Worm (Caenorhabditis elegans) whole organism, late embryonic: ENCODE data around the gene pitr-3.
A peak's percentile ranks its signal among the peaks of the same experiment; 100 is the strongest.

Experiments
- F13H6.1 ChIP-seq: sonication (generic microtip); optimal IDR thresholded peaks from 2 replicates; lab custom pipeline; 2016; ENCODE audit warnings: missing genetic modification characterization, missing compliant biosample characterization
- K02D7.2 ChIP-seq: sonication (generic microtip); optimal IDR thresholded peaks from 2 replicates; lab custom pipeline; 2017; ENCODE audit warnings: mild to moderate bottlenecking, missing genetic modification characterization, missing compliant biosample characterization
- ahr-1 ChIP-seq: sonication (generic microtip); optimal IDR thresholded peaks from 2 replicates; lab custom pipeline; 2016; ENCODE audit warnings: missing genetic modification characterization, missing compliant biosample characterization
- ceh-2 ChIP-seq: sonication (generic microtip); optimal IDR thresholded peaks from 2 replicates; lab custom pipeline; 2016; ENCODE audit warnings: missing genotype, missing genetic modification characterization, missing compliant biosample characterization
- ceh-24 ChIP-seq: sonication (generic microtip); optimal IDR thresholded peaks from 2 replicates; lab custom pipeline; 2016; ENCODE audit warnings: mild to moderate bottlenecking, missing genetic modification characterization, missing compliant biosample characterization
- ceh-31 ChIP-seq: sonication (generic microtip); optimal IDR thresholded peaks from 2 replicates; lab custom pipeline; 2016; ENCODE audit warnings: missing genetic modification characterization, missing compliant biosample characterization
- ceh-34 ChIP-seq: sonication (generic microtip); optimal IDR thresholded peaks from 2 replicates; lab custom pipeline; 2016; ENCODE audit warnings: mild to moderate bottlenecking, missing genetic modification characterization, missing compliant biosample characterization
- ceh-48 ChIP-seq: sonication (generic microtip); optimal IDR thresholded peaks from 2 replicates; lab custom pipeline; 2016; ENCODE audit warnings: missing genetic modification characterization, inconsistent platforms, missing compliant biosample characterization
- ceh-6 ChIP-seq: fragments of 200-800 bp; sonication (Bioruptor generic); optimal IDR thresholded peaks from 2 replicates; lab custom pipeline; 2018; ENCODE audit warnings: mild to moderate bottlenecking, missing genetic modification characterization, missing compliant biosample characterization
- ceh-9 ChIP-seq: sonication (generic microtip); optimal IDR thresholded peaks from 2 replicates; lab custom pipeline; 2016; ENCODE audit warnings: mild to moderate bottlenecking, missing genetic modification characterization, inconsistent platforms, missing compliant biosample characterization
- dmd-4 ChIP-seq: sonication (generic microtip); optimal IDR thresholded peaks from 2 replicates; lab custom pipeline; 2016; ENCODE audit warnings: borderline replicate concordance, missing genetic modification characterization, missing compliant biosample characterization
- elt-4 ChIP-seq: sonication (generic microtip); optimal IDR thresholded peaks from 2 replicates; lab custom pipeline; 2016; ENCODE audit warnings: missing genetic modification characterization, missing compliant biosample characterization
- eyg-1 ChIP-seq: sonication (generic microtip); optimal IDR thresholded peaks from 2 replicates; lab custom pipeline; 2016; ENCODE audit warnings: missing genotype, missing genetic modification characterization, missing compliant biosample characterization
- fkh-6 ChIP-seq: sonication (generic microtip); optimal IDR thresholded peaks from 2 replicates; lab custom pipeline; 2016; ENCODE audit warnings: missing genetic modification characterization, missing compliant biosample characterization
- hlh-13 ChIP-seq: fragments of 200-800 bp; sonication (Bioruptor generic); optimal IDR thresholded peaks from 2 replicates; lab custom pipeline; 2018; ENCODE audit warnings: mild to moderate bottlenecking, missing genetic modification characterization, missing compliant biosample characterization
- hlh-15 ChIP-seq: sonication (generic microtip); optimal IDR thresholded peaks from 2 replicates; lab custom pipeline; 2016; ENCODE audit warnings: missing genetic modification characterization, missing compliant biosample characterization
- hlh-6 ChIP-seq: sonication (generic microtip); optimal IDR thresholded peaks from 2 replicates; lab custom pipeline; 2016; ENCODE audit warnings: missing genotype, missing genetic modification characterization, missing compliant biosample characterization
- lim-6 ChIP-seq: sonication (generic microtip); optimal IDR thresholded peaks from 2 replicates; lab custom pipeline; 2016; ENCODE audit warnings: missing genetic modification characterization, missing compliant biosample characterization
- madf-2 ChIP-seq: sonication (generic microtip); optimal IDR thresholded peaks from 2 replicates; lab custom pipeline; 2017; ENCODE audit warnings: missing genetic modification characterization, missing compliant biosample characterization
- mec-3 ChIP-seq: sonication (generic microtip); optimal IDR thresholded peaks from 2 replicates; lab custom pipeline; 2016; ENCODE audit warnings: borderline replicate concordance, missing genetic modification characterization, missing compliant biosample characterization
- nfya-1 ChIP-seq: sonication (generic microtip); optimal IDR thresholded peaks from 2 replicates; lab custom pipeline; 2017; ENCODE audit warnings: missing genetic modification characterization, mild to moderate bottlenecking, missing compliant biosample characterization, antibody characterized with exemption, moderate library complexity
- nhr-232 ChIP-seq: sonication (generic microtip); optimal IDR thresholded peaks from 2 replicates; lab custom pipeline; 2016; ENCODE audit warnings: missing genetic modification characterization, missing compliant biosample characterization
- npax-4 ChIP-seq: sonication (generic microtip); optimal IDR thresholded peaks from 2 replicates; lab custom pipeline; 2016; ENCODE audit warnings: missing genetic modification characterization, missing compliant biosample characterization
- pag-3 ChIP-seq: sonication (generic microtip); optimal IDR thresholded peaks from 2 replicates; lab custom pipeline; 2016; ENCODE audit warnings: missing compliant biosample characterization, missing genetic modification characterization, borderline replicate concordance
- pax-1 ChIP-seq: fragments of 150-350 bp; optimal IDR thresholded peaks from 2 replicates; lab custom pipeline; 2014; ENCODE audit warnings: missing biosample characterization, missing genetic modification characterization
- pha-4 ChIP-seq: fragments of 150-350 bp; optimal IDR thresholded peaks from 2 replicates; lab custom pipeline; 2018; ENCODE audit warnings: missing biosample characterization, missing genetic modification reagents, missing genetic modification characterization
- pqm-1 ChIP-seq: sonication (generic microtip); optimal IDR thresholded peaks from 2 replicates; lab custom pipeline; 2016; ENCODE audit warnings: missing genetic modification characterization, missing compliant biosample characterization
- pros-1 ChIP-seq: fragments of 150-350 bp; optimal IDR thresholded peaks from 2 replicates; lab custom pipeline; 2014; ENCODE audit warnings: missing biosample characterization, missing genetic modification reagents, missing genetic modification characterization
- ref-2 ChIP-seq: sonication (generic microtip); optimal IDR thresholded peaks from 2 replicates; lab custom pipeline; 2016; ENCODE audit warnings: missing genetic modification characterization, missing compliant biosample characterization
- sdc-2 ChIP-seq: sonication (generic microtip); optimal IDR thresholded peaks from 2 replicates; lab custom pipeline; 2016; ENCODE audit warnings: missing genotype, missing genetic modification characterization, missing compliant biosample characterization
- sox-2 ChIP-seq: fragments of 200-800 bp; sonication (Bioruptor generic); IDR thresholded peaks from 2 replicates; pipeline ENCODE4 v1.3.6; 2022; ENCODE audit warnings: missing genetic modification reagents, missing genetic modification characterization, missing compliant biosample characterization
- sox-4 ChIP-seq: sonication (generic microtip); optimal IDR thresholded peaks from 2 replicates; lab custom pipeline; 2017; ENCODE audit warnings: mild to moderate bottlenecking, missing genetic modification characterization, inconsistent platforms, missing compliant biosample characterization
- syd-9 ChIP-seq: sonication (generic microtip); optimal IDR thresholded peaks from 2 replicates; lab custom pipeline; 2016; ENCODE audit warnings: mild to moderate bottlenecking, missing genetic modification characterization, moderate library complexity, missing compliant biosample characterization
- ttx-3 ChIP-seq: sonication (generic microtip); optimal IDR thresholded peaks from 2 replicates; lab custom pipeline; 2016; ENCODE audit warnings: missing genetic modification reagents, missing genetic modification characterization, missing compliant biosample characterization
- unc-3 ChIP-seq, 2 experiments: fragments of 200-800 bp in 1 of 2; sonication (Bioruptor generic) in 1 of 2; sonication (generic microtip) in 1 of 2; conservative IDR thresholded peaks in 1 of 2; optimal IDR thresholded peaks in 1 of 2; 2 replicates each; pipeline versions ENCODE4 v1.3.6 to Lab custom; 2016 to 2022; ENCODE audit warnings: missing compliant biosample characterization in 2 of 2, missing genetic modification characterization in 2 of 2, missing genetic modification reagents in 1 of 2
- unc-42 ChIP-seq: sonication (generic microtip); optimal IDR thresholded peaks from 2 replicates; lab custom pipeline; 2016; ENCODE audit warnings: missing genotype, missing genetic modification characterization, missing compliant biosample characterization
- unc-55 ChIP-seq: sonication (generic microtip); optimal IDR thresholded peaks from 2 replicates; lab custom pipeline; 2017; ENCODE audit warnings: missing biosample characterization, missing genetic modification reagents, missing genetic modification characterization
- ztf-16 ChIP-seq: sonication (generic microtip); optimal IDR thresholded peaks from 2 replicates; lab custom pipeline; 2017; ENCODE audit warnings: missing genetic modification characterization, missing compliant biosample characterization

Gene pitr-3

ce11 chrV:9141297-9141696 lies at the start of gene pitr-3:
Gene pitr-3, minus strand, starts transcription at chrV:9141397.
- TF ChIP-seq ttx-3 (tag; lab: Kevin White, UChicago): no peak
- TF ChIP-seq eyg-1 (tag; lab: Kevin White, UChicago): no peak
- no peak for TF ChIP-seq sox-2
- TF ChIP-seq sdc-2 (tag; lab: Kevin White, UChicago): no peak
- no peak for TF ChIP-seq unc-3 (GFP tag; conservative IDR thresholded peaks at IDR 0.05; lab: Robert Waterston, UW)
- no peak for TF ChIP-seq unc-3 (tag; optimal IDR thresholded peaks at IDR 0.05; lab: Kevin White, UChicago)
- no peak for TF ChIP-seq nhr-232 (tag; lab: Kevin White, UChicago)
- no peak for TF ChIP-seq hlh-6 (tag; lab: Kevin White, UChicago)
- TF ChIP-seq dmd-4 (tag; lab: Kevin White, UChicago): no peak
- TF ChIP-seq syd-9 (tag; lab: Kevin White, UChicago): no peak
- TF ChIP-seq ref-2 (tag; lab: Kevin White, UChicago): no peak
- no peak for TF ChIP-seq ceh-34 (tag; lab: Kevin White, UChicago)
- no peak for TF ChIP-seq fkh-6
- TF ChIP-seq ceh-2 (tag; lab: Kevin White, UChicago): no peak
- no peak for TF ChIP-seq ceh-48 (tag; lab: Kevin White, UChicago)

ce11 chrV:9186028-9186427 lies 44.8 kb upstream of the pitr-3 start:
- TF ChIP-seq ref-2 (tag; lab: Kevin White, UChicago) (no peak), ceh-6 (GFP tag; lab: Kevin White, UChicago) (no peak), mec-3 (tag; lab: Kevin White, UChicago) (no peak), elt-4 (no peak), hlh-15 (no peak), ceh-9 (tag; lab: Kevin White, UChicago) (no peak), pha-4 (tag; lab: Kevin White, UChicago) (no peak), npax-4 (tag; lab: Kevin White, UChicago) (no peak), F13H6.1 (no peak), madf-2 (tag; lab: Kevin White, UChicago) (no peak), hlh-13 (GFP tag; lab: Kevin White, UChicago) (no peak), ztf-16 (tag; lab: Kevin White, UChicago) (no peak), lim-6 (no peak), nfya-1 (tag; lab: Kevin White, UChicago) (no peak), pros-1 (tag; lab: Kevin White, UChicago) (no peak), pag-3 (no peak), unc-55 (GFP tag; lab: Kevin White, UChicago) (no peak), pqm-1 (no peak), hlh-6 (tag; lab: Kevin White, UChicago) (no peak), eyg-1 (tag; lab: Kevin White, UChicago) (no peak)

ce11 chrV:9183718-9184441 lies 42.7 kb upstream of the pitr-3 start:
- TF ChIP-seq sox-4 (tag; lab: Kevin White, UChicago) (no peak), unc-42 (tag; lab: Kevin White, UChicago) (peak; percentile 64)

- TF ChIP-seq fkh-6 (no peak), ceh-31 (tag; lab: Kevin White, UChicago) (no peak), ahr-1 (tag; lab: Kevin White, UChicago) (no peak), pag-3 (no peak), K02D7.2 (tag; lab: Kevin White, UChicago) (no peak), pax-1 (tag; lab: Kevin White, UChicago) (no peak), syd-9 (tag; lab: Kevin White, UChicago) (no peak), ceh-24 (tag; lab: Kevin White, UChicago) (no peak), eyg-1 (tag; lab: Kevin White, UChicago) (no peak), pqm-1 (no peak), hlh-15 (no peak)
These were observed 40.6 kb upstream of the pitr-3 start, which contains the start of gene ptr-1 for ce11 chrV:9181669-9182250. Gene ptr-1, minus strand, starts transcription at chrV:9181719.
